Worm (Caenorhabditis elegans) whole organism, L4 larva: Measurements from ENCODE around the gene T01G6.10.

Source experiments
- F37D6.2 ChIP-seq: sonication (generic microtip); optimal IDR thresholded peaks from 2 replicates; lab custom pipeline; 2016; ENCODE audit warnings: mild to moderate bottlenecking, missing genetic modification characterization, missing compliant biosample characterization
- F44E2.7 ChIP-seq: fragments of 200-800 bp; sonication (Bioruptor generic); IDR thresholded peaks from 2 replicates; pipeline ENCODE4 v2.1.2; 2022; ENCODE audit warnings: missing genetic modification characterization, missing compliant biosample characterization
- T20F7.1 ChIP-seq: fragments of 200-800 bp; sonication (Bioruptor generic); optimal IDR thresholded peaks from 2 replicates; lab custom pipeline; 2018; ENCODE audit warnings: mild to moderate bottlenecking, missing genetic modification characterization, missing compliant biosample characterization
- Y48G9A.11 ChIP-seq: fragments of 200-800 bp; sonication (Bioruptor generic); IDR thresholded peaks from 2 replicates; pipeline ENCODE4 v1.3.6; 2022; ENCODE audit warnings: missing genetic modification reagents, missing genetic modification characterization, missing compliant biosample characterization
- Y5F2A.4 ChIP-seq: fragments of 200-800 bp; sonication (Bioruptor generic); optimal IDR thresholded peaks from 2 replicates; lab custom pipeline; 2018; ENCODE audit warnings: mild to moderate bottlenecking, missing genetic modification characterization, missing compliant biosample characterization
- ZK546.5 ChIP-seq, 2 experiments: sonication (generic microtip); optimal IDR thresholded peaks; 2 replicates each; lab custom pipeline; 2017; ENCODE audit warnings: missing biosample characterization in 2 of 2, missing genetic modification characterization in 2 of 2
- aha-1 ChIP-seq: fragments of 150-350 bp; peaks from one replicate; lab custom pipeline; 2014; ENCODE audit warnings: missing biosample characterization, missing genetic modification characterization
- ama-1 ChIP-seq: fragments of 150-350 bp; optimal IDR thresholded peaks from 2 replicates; lab custom pipeline; 2014; ENCODE audit warnings: inconsistent platforms, mixed read lengths
- arid-1 ChIP-seq: fragments of 200-800 bp; sonication (Bioruptor generic); conservative IDR thresholded peaks from 2 replicates; pipeline ENCODE4 v1.3.6; 2022; ENCODE audit warnings: missing genetic modification reagents, missing genetic modification characterization, missing compliant biosample characterization
- ceh-20 ChIP-seq: fragments of 200-800 bp; sonication (Bioruptor generic); IDR thresholded peaks from 2 replicates; pipeline ENCODE4 v1.3.6; 2022; ENCODE audit warnings: missing genetic modification reagents, missing genetic modification characterization, missing compliant biosample characterization
- ceh-28 ChIP-seq: fragments of 150-350 bp; optimal IDR thresholded peaks from 2 replicates; lab custom pipeline; 2014; ENCODE audit warnings: missing biosample characterization, missing genetic modification reagents, missing genetic modification characterization
- ceh-44 ChIP-seq: fragments of 200-800 bp; sonication (Bioruptor generic); IDR thresholded peaks from 2 replicates; pipeline ENCODE4 v1.3.6; 2022; ENCODE audit warnings: missing genetic modification reagents, missing genetic modification characterization, missing compliant biosample characterization
- ces-1 ChIP-seq: fragments of 150-350 bp; sonication (generic microtip); optimal IDR thresholded peaks from 4 replicates; lab custom pipeline; 2014; ENCODE audit warnings: missing biosample characterization, missing genetic modification reagents, missing genetic modification characterization
- cey-2 ChIP-seq: sonication (generic microtip); optimal IDR thresholded peaks from 3 replicates; lab custom pipeline; 2017; ENCODE audit warnings: missing genetic modification characterization, mild to moderate bottlenecking, missing compliant biosample characterization, antibody characterized with exemption, borderline replicate concordance; ENCODE audit not compliant: insufficient read depth
- ctbp-1 ChIP-seq: fragments of 200-800 bp; sonication (Bioruptor generic); IDR thresholded peaks from 2 replicates; pipeline ENCODE4 v1.3.6; 2022; ENCODE audit warnings: missing genetic modification reagents, missing genetic modification characterization, missing compliant biosample characterization
- daf-12 ChIP-seq: fragments of 150-350 bp; optimal IDR thresholded peaks from 2 replicates; lab custom pipeline; 2014; ENCODE audit warnings: missing biosample characterization, missing genetic modification reagents, missing genetic modification characterization
- daf-16 ChIP-seq, 3 experiments: sonication (generic microtip); optimal IDR thresholded peaks; 2 replicates each; lab custom pipeline; 2016 to 2017; ENCODE audit warnings: missing genetic modification characterization in 3 of 3, missing genetic modification reagents in 3 of 3, mild to moderate bottlenecking in 2 of 3, missing compliant biosample characterization in 2 of 3, missing biosample characterization in 1 of 3, moderate library complexity in 1 of 3
- dmd-6 ChIP-seq: fragments of 200-800 bp; sonication (Bioruptor generic); IDR thresholded peaks from 2 replicates; pipeline ENCODE4 v1.3.6; 2022; ENCODE audit warnings: missing genetic modification reagents, missing genetic modification characterization, missing compliant biosample characterization
- dmd-9 ChIP-seq: fragments of 200-800 bp; sonication (Bioruptor generic); IDR thresholded peaks from 2 replicates; pipeline ENCODE4 v1.3.6; 2022; ENCODE audit warnings: missing genetic modification reagents, missing genetic modification characterization, missing compliant biosample characterization
- duxl-1 ChIP-seq: sonication (generic microtip); optimal IDR thresholded peaks from 2 replicates; lab custom pipeline; 2016; ENCODE audit warnings: mild to moderate bottlenecking, missing genetic modification characterization, moderate library complexity, missing compliant biosample characterization; ENCODE audit not compliant: poor library complexity
- egl-27 ChIP-seq: sonication (generic microtip); optimal IDR thresholded peaks from 3 replicates; lab custom pipeline; 2017; ENCODE audit warnings: missing biosample characterization, missing genetic modification reagents, missing genetic modification characterization
- fkh-10 ChIP-seq: fragments of 150-350 bp; optimal IDR thresholded peaks from 2 replicates; lab custom pipeline; 2014; ENCODE audit warnings: missing biosample characterization, missing genetic modification reagents, missing genetic modification characterization
- fos-1 ChIP-seq: fragments of 150-350 bp; optimal IDR thresholded peaks from 2 replicates; lab custom pipeline; 2014; ENCODE audit warnings: missing biosample characterization, missing genetic modification characterization
- gei-8 ChIP-seq: fragments of 200-800 bp; sonication (Bioruptor generic); optimal IDR thresholded peaks from 2 replicates; lab custom pipeline; 2018; ENCODE audit warnings: mild to moderate bottlenecking, missing genetic modification characterization, missing compliant biosample characterization
- hlh-11 ChIP-seq: fragments of 200-800 bp; sonication (Bioruptor generic); optimal IDR thresholded peaks from 2 replicates; lab custom pipeline; 2018; ENCODE audit warnings: mild to moderate bottlenecking, missing genetic modification characterization, missing compliant biosample characterization
- lim-7 ChIP-seq: fragments of 200-800 bp; sonication (Bioruptor generic); IDR thresholded peaks from 2 replicates; pipeline ENCODE4 v1.3.6; 2022; ENCODE audit warnings: missing genetic modification characterization, missing compliant biosample characterization
- lsy-2 ChIP-seq, 2 experiments: fragments of 150-350 bp in 1 of 2; sonication (generic microtip) in 1 of 2; optimal IDR thresholded peaks; 2 replicates each; lab custom pipeline; 2014 to 2017; ENCODE audit warnings: missing biosample characterization in 2 of 2, missing genetic modification characterization in 2 of 2
- madf-5 ChIP-seq, 2 experiments: fragments of 200-800 bp; sonication (Bioruptor generic); IDR thresholded peaks; 2 replicates each; pipeline ENCODE4 v1.3.6; 2022; ENCODE audit warnings: missing compliant biosample characterization in 2 of 2, missing genetic modification characterization in 2 of 2
- madf-9 ChIP-seq: fragments of 200-800 bp; sonication (Bioruptor generic); conservative IDR thresholded peaks from 2 replicates; pipeline ENCODE4 v1.3.6; 2022; ENCODE audit warnings: missing genetic modification reagents, missing genetic modification characterization, missing compliant biosample characterization
- mdl-1 ChIP-seq, 2 experiments: fragments of 150-350 bp in 1 of 2; sonication (generic microtip) in 1 of 2; optimal IDR thresholded peaks; 2 replicates each; lab custom pipeline; 2014 to 2017; ENCODE audit warnings: missing biosample characterization in 2 of 2, missing genetic modification characterization in 2 of 2
- mes-2 ChIP-seq: sonication (generic microtip); optimal IDR thresholded peaks from 2 replicates; lab custom pipeline; 2016; ENCODE audit warnings: missing genotype, mild to moderate bottlenecking, missing genetic modification characterization, missing compliant biosample characterization; ENCODE audit not compliant: poor library complexity, severe bottlenecking
- mxl-2 ChIP-seq: fragments of 200-800 bp; sonication (Bioruptor generic); conservative IDR thresholded peaks from 2 replicates; pipeline ENCODE4 v1.3.6; 2022; ENCODE audit warnings: missing genetic modification reagents, missing genetic modification characterization, missing compliant biosample characterization
- mxl-3 ChIP-seq: fragments of 200-800 bp; sonication (Bioruptor generic); optimal IDR thresholded peaks from 2 replicates; lab custom pipeline; 2018; ENCODE audit warnings: mild to moderate bottlenecking, missing genetic modification characterization, missing compliant biosample characterization
- nhr-11 ChIP-seq: fragments of 150-350 bp; optimal IDR thresholded peaks from 2 replicates; lab custom pipeline; 2014; ENCODE audit warnings: missing biosample characterization, missing genetic modification characterization
- nhr-111 ChIP-seq: fragments of 200-800 bp; sonication (Bioruptor generic); optimal IDR thresholded peaks from 2 replicates; lab custom pipeline; 2018; ENCODE audit warnings: mild to moderate bottlenecking, missing genetic modification characterization, missing compliant biosample characterization
- nhr-28 ChIP-seq: fragments of 150-350 bp; optimal IDR thresholded peaks from 2 replicates; lab custom pipeline; 2014; ENCODE audit warnings: missing biosample characterization, missing genetic modification characterization
- nhr-48 ChIP-seq: sonication (generic microtip); optimal IDR thresholded peaks from 2 replicates; lab custom pipeline; 2016; ENCODE audit warnings: mild to moderate bottlenecking, missing genetic modification characterization, missing compliant biosample characterization
- nhr-6 ChIP-seq: fragments of 150-350 bp; optimal IDR thresholded peaks from 2 replicates; lab custom pipeline; 2014; ENCODE audit warnings: missing biosample characterization, missing genetic modification characterization
- pqm-1 ChIP-seq: sonication (generic microtip); optimal IDR thresholded peaks from 2 replicates; lab custom pipeline; 2017; ENCODE audit warnings: missing biosample characterization, missing genetic modification characterization
- rbr-2 ChIP-seq: sonication (generic microtip); optimal IDR thresholded peaks from 2 replicates; lab custom pipeline; 2016; ENCODE audit warnings: missing genotype, missing genetic modification characterization, missing compliant biosample characterization
- sdz-12 ChIP-seq: fragments of 200-800 bp; sonication (Bioruptor generic); optimal IDR thresholded peaks from 2 replicates; lab custom pipeline; 2018; ENCODE audit warnings: mild to moderate bottlenecking, missing genetic modification characterization, missing compliant biosample characterization
- snpc-1.2 ChIP-seq: fragments of 200-800 bp; sonication (Bioruptor generic); IDR thresholded peaks from 2 replicates; pipeline ENCODE4 v1.3.6; 2022; ENCODE audit warnings: missing genetic modification reagents, missing genetic modification characterization, missing compliant biosample characterization
- snpc-4 ChIP-seq: fragments of 150-350 bp; optimal IDR thresholded peaks from 2 replicates; lab custom pipeline; 2014; ENCODE audit warnings: missing biosample characterization, missing genetic modification characterization
- spr-1 ChIP-seq: sonication (generic microtip); optimal IDR thresholded peaks from 2 replicates; lab custom pipeline; 2016; ENCODE audit warnings: mild to moderate bottlenecking, missing genetic modification characterization, missing compliant biosample characterization
- unc-130 ChIP-seq: sonication (generic microtip); optimal IDR thresholded peaks from 2 replicates; lab custom pipeline; 2016; ENCODE audit warnings: missing genetic modification reagents, missing genetic modification characterization, missing compliant biosample characterization
- unc-39 ChIP-seq: sonication (generic microtip); optimal IDR thresholded peaks from 2 replicates; lab custom pipeline; 2017; ENCODE audit warnings: missing biosample characterization, missing genetic modification characterization
- zag-1 ChIP-seq: fragments of 150-350 bp; optimal IDR thresholded peaks from 2 replicates; lab custom pipeline; 2014; ENCODE audit warnings: missing biosample characterization, missing genetic modification characterization
- zfp-3 ChIP-seq: fragments of 200-800 bp; sonication (Bioruptor generic); conservative IDR thresholded peaks from 2 replicates; pipeline ENCODE4 v1.3.6; 2022; ENCODE audit warnings: missing genetic modification reagents, missing genetic modification characterization, missing compliant biosample characterization

Gene T01G6.10

DNA sequence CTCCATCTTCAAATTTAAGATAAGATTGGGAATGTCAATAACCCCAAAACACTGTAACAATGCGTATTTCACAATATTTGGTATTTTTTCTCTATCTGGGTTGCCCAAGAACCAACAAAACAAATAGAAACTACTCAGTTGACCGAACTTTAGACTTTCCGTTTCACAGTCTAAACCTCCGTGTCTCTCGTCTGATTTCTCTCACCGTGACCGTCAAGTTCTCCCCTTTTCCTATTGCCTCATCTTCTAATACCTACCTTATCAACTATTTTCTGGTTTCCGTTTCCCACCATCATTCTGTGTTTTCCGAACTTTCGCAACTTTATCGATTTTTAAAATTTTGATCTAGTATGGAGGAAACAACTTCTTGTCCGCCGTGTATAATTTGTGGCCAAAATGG, 8.7 kb downstream of the T01G6.10 start, which contains the start of gene nhr-131 (continued):
- TF ChIP-seq snpc-4 (no peak), nhr-6 (tag; lab: Kevin White, UChicago) (no peak), cey-2 (tag; lab: Kevin White, UChicago) (no peak), ceh-20 (GFP tag; lab: Robert Waterston, UW) (no peak), mes-2 (peak; percentile 36), zfp-3 (no peak), aha-1 (tag; lab: Kevin White, UChicago) (peak; percentile 38), ceh-28 (peak; percentile 48), Y48G9A.11 (GFP tag; lab: Robert Waterston, UW) (no peak), daf-16 (GFP tag; optimal IDR thresholded peaks at IDR 0.05; lab: Kevin White, UChicago) (no peak), daf-16 (tag; optimal IDR thresholded peaks at IDR 0.05; lab: Kevin White, UChicago) (peak; percentile 82), mdl-1 (tag; optimal IDR thresholded peaks at IDR 0.05; lab: Kevin White, UChicago) (peak in 1 of 2 experiments; percentile 10), arid-1 (no peak), dmd-6 (GFP tag; lab: Robert Waterston, UW) (peak; percentile 77), zag-1 (tag; lab: Kevin White, UChicago) (no peak), spr-1 (tag; lab: Kevin White, UChicago) (no peak), T20F7.1 (GFP tag; lab: Kevin White, UChicago) (no peak), lim-7 (GFP tag; lab: Robert Waterston, UW) (no peak), hlh-11 (tag; lab: Kevin White, UChicago) (peak; percentile 51), nhr-28 (tag; lab: Kevin White, UChicago) (peak; percentile 87), ctbp-1 (GFP tag; lab: Robert Waterston, UW) (no peak)

DNA sequence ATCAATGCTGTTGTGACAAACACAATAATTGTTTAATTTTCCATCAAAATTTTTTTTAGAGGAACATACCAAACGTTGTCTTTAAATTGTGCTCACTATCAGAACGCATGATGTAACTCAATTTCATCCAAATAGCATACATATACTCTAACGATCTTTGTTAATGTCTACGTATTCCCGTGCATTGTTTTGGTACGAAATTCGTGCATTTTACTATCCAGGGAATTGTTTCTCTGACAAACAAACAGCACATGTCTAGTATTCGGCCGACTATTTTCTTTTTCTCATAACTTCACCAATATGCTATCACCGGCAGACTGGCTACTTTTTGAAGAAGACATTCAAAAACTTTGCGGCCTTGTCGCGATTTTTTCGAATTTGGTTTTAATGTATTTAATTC, 11.6 kb downstream of the T01G6.10 start, which contains the start of gene str-196:
TSS of gene str-196 (plus strand) at position 301 of the 400 bp plus-strand sequence.
- TF ChIP-seq fos-1 (no peak), madf-9 (GFP tag; lab: Robert Waterston, UW) (no peak), nhr-11 (no peak), unc-39 (tag; lab: Kevin White, UChicago) (no peak), dmd-9 (GFP tag; lab: Robert Waterston, UW) (no peak), ces-1 (no peak), gei-8 (GFP tag; lab: Kevin White, UChicago) (no peak), lsy-2 (tag; optimal IDR thresholded peaks at IDR 0.05; lab: Kevin White, UChicago) (no peak), nhr-48 (tag; lab: Kevin White, UChicago) (no peak), dmd-6 (GFP tag; lab: Robert Waterston, UW) (no peak), fkh-10 (GFP tag; lab: Kevin White, UChicago) (no peak), nhr-111 (no peak), F44E2.7 (GFP tag; lab: Robert Waterston, UW) (no peak), daf-12 (tag; lab: Kevin White, UChicago) (no peak), mxl-2 (GFP tag; lab: Robert Waterston, UW) (no peak), arid-1 (no peak), egl-27 (tag; lab: Kevin White, UChicago) (no peak)
- TF ChIP-seq, all 104 proteins: peak for 0

DNA sequence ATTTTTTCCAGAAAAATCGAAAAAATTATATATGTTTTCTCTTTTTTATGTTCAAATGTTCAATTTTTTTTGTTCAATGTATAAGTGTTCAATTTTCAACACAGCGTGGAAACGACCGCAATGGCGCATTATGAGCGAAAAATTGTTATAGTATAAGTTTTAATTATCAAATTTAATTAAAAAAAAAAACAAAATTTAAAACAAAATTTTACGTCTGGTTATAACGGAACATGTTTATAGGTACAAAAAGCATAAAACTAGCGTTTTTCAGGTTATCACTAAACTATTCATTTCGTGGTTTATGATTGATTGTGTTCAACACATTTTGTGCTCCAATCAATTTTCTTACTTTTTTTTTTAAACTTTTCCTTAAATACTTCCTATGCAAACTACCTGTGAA, 13.7 kb downstream of the T01G6.10 start, which contains the start of gene nhr-106:
TSS of gene nhr-106 (plus strand) at position 301 of the 400 bp plus-strand sequence.
- TF ChIP-seq nhr-6 (tag; lab: Kevin White, UChicago) (no peak), snpc-1.2 (no peak), F37D6.2 (tag; lab: Kevin White, UChicago) (no peak), gei-8 (GFP tag; lab: Kevin White, UChicago) (no peak), duxl-1 (tag; lab: Kevin White, UChicago) (no peak), nhr-28 (tag; lab: Kevin White, UChicago) (peak; percentile 78), Y5F2A.4 (GFP tag; lab: Kevin White, UChicago) (no peak), pqm-1 (tag; lab: Kevin White, UChicago) (peak; percentile 20), spr-1 (tag; lab: Kevin White, UChicago) (no peak), mes-2 (no peak), dmd-6 (GFP tag; lab: Robert Waterston, UW) (peak; percentile 48; the same call in 1 of the 2 replicates), ZK546.5 (tag; optimal IDR thresholded peaks at IDR 0.05; lab: Kevin White, UChicago) (no peak), madf-5 (GFP tag; IDR thresholded peaks at IDR 0.05; lab: Robert Waterston, UW) (no peak), zfp-3 (no peak), nhr-48 (tag; lab: Kevin White, UChicago) (no peak), egl-27 (tag; lab: Kevin White, UChicago) (no peak), ama-1 (lab: Kevin White, UChicago) (no peak), ceh-44 (GFP tag; lab: Robert Waterston, UW) (no peak), rbr-2 (tag; lab: Kevin White, UChicago) (no peak), mxl-3 (GFP tag; lab: Kevin White, UChicago) (no peak), sdz-12 (GFP tag; lab: Kevin White, UChicago) (no peak), unc-130 (no peak)
